Fruit fly (Drosophila melanogaster) whole organism, embryonic: ENCODE measurements around the gene hgo.

ENCODE experiments used
- Bdp1 ChIP-seq: fragments of 200-800 bp; sonication (Bioruptor generic); optimal IDR thresholded peaks from 3 replicates; lab custom pipeline; 2016; ENCODE audit warnings: missing biosample characterization, missing genetic modification characterization
- CG10267 ChIP-seq: fragments of 200-800 bp; sonication (Bioruptor generic); optimal IDR thresholded peaks from 2 replicates; lab custom pipeline; 2018; ENCODE audit warnings: missing biosample characterization, mild to moderate bottlenecking, missing genetic modification characterization, moderate library complexity
- CG10274 ChIP-seq: fragments of 200-800 bp; sonication (Bioruptor generic); optimal IDR thresholded peaks from 3 replicates; lab custom pipeline; 2017; ENCODE audit warnings: missing biosample characterization, mild to moderate bottlenecking, missing genetic modification characterization
- CG11504 ChIP-seq: fragments of 200-800 bp; sonication (Bioruptor generic); optimal IDR thresholded peaks from 3 replicates; lab custom pipeline; 2019; ENCODE audit warnings: missing biosample characterization, mild to moderate bottlenecking, missing genetic modification characterization, moderate library complexity
- CG11723 ChIP-seq: fragments of 200-800 bp; sonication (Bioruptor generic); optimal IDR thresholded peaks from 2 replicates; lab custom pipeline; 2017; ENCODE audit warnings: missing biosample characterization, mild to moderate bottlenecking, missing genetic modification characterization
- CG13296 ChIP-seq: fragments of 200-800 bp; sonication (Bioruptor generic); optimal IDR thresholded peaks from 3 replicates; lab custom pipeline; 2018; ENCODE audit warnings: missing biosample characterization, mild to moderate bottlenecking, missing genetic modification characterization
- CG1832 ChIP-seq: fragments of 200-800 bp; sonication (Bioruptor generic); optimal IDR thresholded peaks from 2 replicates; lab custom pipeline; 2017; ENCODE audit warnings: missing biosample characterization, mild to moderate bottlenecking, missing genetic modification characterization, inconsistent platforms
- CG2129 ChIP-seq: fragments of 200-800 bp; sonication (Bioruptor generic); IDR thresholded peaks from 2 replicates; pipeline ENCODE4 v1.3.6; 2022; ENCODE audit warnings: missing biosample characterization, missing genetic modification characterization; ENCODE audit not compliant: partially characterized antibody
- CG3281 ChIP-seq: fragments of 200-800 bp; sonication (Bioruptor generic); optimal IDR thresholded peaks from 3 replicates; lab custom pipeline; 2017; ENCODE audit warnings: missing biosample characterization, mild to moderate bottlenecking, missing genetic modification characterization
- CG3995 ChIP-seq: fragments of 200-800 bp; sonication (Bioruptor generic); optimal IDR thresholded peaks from 3 replicates; lab custom pipeline; 2016; ENCODE audit warnings: missing biosample characterization, missing genetic modification characterization
- CG4360 ChIP-seq: fragments of 200-800 bp; sonication (Bioruptor generic); IDR thresholded peaks from 2 replicates; pipeline ENCODE4 v1.3.6; 2022; ENCODE audit warnings: missing biosample characterization, missing genetic modification characterization
- CG4424 ChIP-seq: fragments of 200-800 bp; sonication (Bioruptor generic); optimal IDR thresholded peaks from 3 replicates; lab custom pipeline; 2016; ENCODE audit warnings: missing biosample characterization, missing genetic modification characterization
- CG4730 ChIP-seq: fragments of 200-800 bp; sonication (Bioruptor generic); IDR thresholded peaks from 2 replicates; pipeline ENCODE4 v1.3.6; 2022; ENCODE audit warnings: missing biosample characterization, missing genetic modification characterization
- CG7271 ChIP-seq: fragments of 200-800 bp; sonication (Bioruptor generic); optimal IDR thresholded peaks from 2 replicates; lab custom pipeline; 2018; ENCODE audit warnings: missing biosample characterization, mild to moderate bottlenecking, missing genetic modification characterization, moderate library complexity
- CG7357 ChIP-seq: fragments of 200-800 bp; sonication (Bioruptor generic); IDR thresholded peaks from 3 replicates; pipeline ENCODE4 v1.3.6; 2022; ENCODE audit warnings: missing biosample characterization, missing genetic modification characterization
- CG7928 ChIP-seq: fragments of 200-800 bp; sonication (Bioruptor generic); optimal IDR thresholded peaks from 2 replicates; lab custom pipeline; 2017; ENCODE audit warnings: missing biosample characterization, mild to moderate bottlenecking, missing genetic modification characterization
- CG7963 ChIP-seq: fragments of 200-800 bp; sonication (Bioruptor generic); IDR thresholded peaks from 3 replicates; pipeline ENCODE4 v1.3.6; 2022; ENCODE audit warnings: missing biosample characterization, missing genetic modification characterization; ENCODE audit not compliant: partially characterized antibody
- CG9797 ChIP-seq: fragments of 200-800 bp; sonication (Bioruptor generic); optimal IDR thresholded peaks from 3 replicates; lab custom pipeline; 2018; ENCODE audit warnings: missing biosample characterization, mild to moderate bottlenecking, missing genetic modification characterization
- CkIIα-i1 ChIP-seq: fragments of 200-800 bp; sonication (Bioruptor generic); IDR thresholded peaks from 2 replicates; pipeline ENCODE4 v1.3.6; 2022; ENCODE audit warnings: missing biosample characterization, missing genetic modification characterization
- H2.0 ChIP-seq: fragments of 200-800 bp; sonication (Bioruptor generic); IDR thresholded peaks from 2 replicates; pipeline ENCODE4 v1.3.6; 2022; ENCODE audit warnings: missing biosample characterization, missing genetic modification characterization
- Jarid2 ChIP-seq: fragments of 200-800 bp; sonication (Bioruptor generic); optimal IDR thresholded peaks from 3 replicates; lab custom pipeline; 2017; ENCODE audit warnings: mild to moderate bottlenecking, missing biosample characterization, missing genetic modification reagents, missing genetic modification characterization
- Med ChIP-seq: fragments of 200-800 bp; sonication (Bioruptor generic); peaks from one replicate; lab custom pipeline; 2016; ENCODE audit warnings: missing biosample characterization, missing genetic modification characterization, mild to moderate bottlenecking, inconsistent platforms, moderate library complexity
- Meics ChIP-seq: fragments of 200-800 bp; sonication (Bioruptor generic); optimal IDR thresholded peaks from 2 replicates; lab custom pipeline; 2017; ENCODE audit warnings: missing biosample characterization, mild to moderate bottlenecking, missing genetic modification characterization
- Mes4 ChIP-seq: fragments of 200-800 bp; sonication (Bioruptor generic); optimal IDR thresholded peaks from 2 replicates; lab custom pipeline; 2016; ENCODE audit warnings: missing biosample characterization, missing genetic modification characterization
- Nf-YB ChIP-seq: fragments of 200-800 bp; sonication (Bioruptor generic); optimal IDR thresholded peaks from 3 replicates; lab custom pipeline; 2019; ENCODE audit warnings: missing biosample characterization, mild to moderate bottlenecking, missing genetic modification characterization, moderate library complexity
- Pdp1 ChIP-seq, 2 experiments: fragments of 200-800 bp; sonication (Bioruptor generic); optimal IDR thresholded peaks; 3 replicates each; lab custom pipeline; 2016; ENCODE audit warnings: missing biosample characterization in 2 of 2, missing genetic modification characterization in 2 of 2, mild to moderate bottlenecking in 1 of 2, moderate library complexity in 1 of 2
- Ptx1 ChIP-seq: fragments of 200-800 bp; sonication (Bioruptor generic); IDR thresholded peaks from 2 replicates; pipeline ENCODE4 v1.3.6; 2022; ENCODE audit warnings: missing biosample characterization, missing genetic modification characterization
- Rfx ChIP-seq: fragments of 200-800 bp; sonication (Bioruptor generic); IDR thresholded peaks from 2 replicates; pipeline ENCODE4 v1.3.6; 2022; ENCODE audit warnings: missing biosample characterization, missing genetic modification characterization
- Sry-β ChIP-seq: fragments of 200-800 bp; sonication (Bioruptor generic); optimal IDR thresholded peaks from 2 replicates; lab custom pipeline; 2018; ENCODE audit warnings: missing biosample characterization, mild to moderate bottlenecking, missing genetic modification characterization, moderate library complexity
- Ssrp ChIP-seq: fragments of 200-800 bp; sonication (Bioruptor generic); optimal IDR thresholded peaks from 2 replicates; lab custom pipeline; 2018; ENCODE audit warnings: missing biosample characterization, mild to moderate bottlenecking, missing genetic modification characterization, moderate library complexity
- Xbp1 ChIP-seq: fragments of 200-800 bp; sonication (Bioruptor generic); optimal IDR thresholded peaks from 3 replicates; lab custom pipeline; 2016; ENCODE audit warnings: missing biosample characterization, mild to moderate bottlenecking, missing genetic modification characterization
- YL-1 ChIP-seq: fragments of 200-800 bp; sonication (Bioruptor generic); optimal IDR thresholded peaks from 3 replicates; lab custom pipeline; 2017; ENCODE audit warnings: missing biosample characterization, mild to moderate bottlenecking, missing genetic modification characterization
- ac ChIP-seq: fragments of 200-800 bp; sonication (Bioruptor generic); optimal IDR thresholded peaks from 3 replicates; lab custom pipeline; 2017; ENCODE audit warnings: missing biosample characterization, mild to moderate bottlenecking, missing genetic modification characterization
- amos ChIP-seq: fragments of 200-800 bp; sonication (Bioruptor generic); IDR thresholded peaks from 2 replicates; pipeline ENCODE4 v1.3.6; 2022; ENCODE audit warnings: missing biosample characterization, missing genetic modification characterization; ENCODE audit not compliant: partially characterized antibody
- chinmo ChIP-seq: fragments of 200-800 bp; sonication (Bioruptor generic); IDR thresholded peaks from 4 replicates; pipeline ENCODE4 v1.3.6; 2022; ENCODE audit warnings: missing biosample characterization, missing genetic modification characterization; ENCODE audit not compliant: partially characterized antibody
- chm ChIP-seq: fragments of 200-800 bp; sonication (Bioruptor generic); IDR thresholded peaks from 2 replicates; pipeline ENCODE4 v1.3.6; 2022; ENCODE audit warnings: missing biosample characterization, missing genetic modification characterization
- fd96Cb ChIP-seq: fragments of 200-800 bp; sonication (Bioruptor generic); optimal IDR thresholded peaks from 2 replicates; lab custom pipeline; 2018; ENCODE audit warnings: missing biosample characterization, mild to moderate bottlenecking, missing genetic modification characterization, moderate library complexity
- gem ChIP-seq: fragments of 200-800 bp; sonication (Bioruptor generic); optimal IDR thresholded peaks from 2 replicates; lab custom pipeline; 2019; ENCODE audit warnings: missing biosample characterization, mild to moderate bottlenecking, missing genetic modification characterization, moderate library complexity
- ham ChIP-seq: fragments of 200-800 bp; sonication (Bioruptor generic); IDR thresholded peaks from 2 replicates; pipeline ENCODE4 v1.3.6; 2022; ENCODE audit warnings: missing biosample characterization, missing genetic modification characterization
- hbn ChIP-seq: fragments of 200-800 bp; sonication (Bioruptor generic); IDR thresholded peaks from 2 replicates; pipeline ENCODE4 v1.3.6; 2022; ENCODE audit warnings: missing biosample characterization, missing genetic modification characterization; ENCODE audit not compliant: partially characterized antibody
- klu ChIP-seq: fragments of 200-800 bp; sonication (Bioruptor generic); IDR thresholded peaks from 2 replicates; pipeline ENCODE4 v1.3.6; 2022; ENCODE audit warnings: missing biosample characterization, missing genetic modification characterization
- odd ChIP-seq: fragments of 200-800 bp; sonication (Bioruptor generic); optimal IDR thresholded peaks from 2 replicates; lab custom pipeline; 2017; ENCODE audit warnings: missing biosample characterization, mild to moderate bottlenecking, missing genetic modification characterization
- org-1 ChIP-seq: fragments of 200-800 bp; sonication (Bioruptor generic); optimal IDR thresholded peaks from 2 replicates; lab custom pipeline; 2017; ENCODE audit warnings: missing biosample characterization, missing genetic modification characterization
- pb ChIP-seq: fragments of 200-800 bp; sonication (Bioruptor generic); optimal IDR thresholded peaks from 3 replicates; lab custom pipeline; 2016; ENCODE audit warnings: missing biosample characterization, missing genetic modification characterization
- rib ChIP-seq: fragments of 200-800 bp; sonication (Bioruptor generic); IDR thresholded peaks from 2 replicates; pipeline ENCODE4 v1.3.6; 2022; ENCODE audit warnings: missing biosample characterization, missing genetic modification characterization
- ro ChIP-seq: fragments of 200-800 bp; sonication (Bioruptor generic); IDR thresholded peaks from 2 replicates; pipeline ENCODE4 v1.3.6; 2022; ENCODE audit warnings: missing biosample characterization, missing genetic modification characterization
- wdn ChIP-seq: fragments of 200-800 bp; sonication (Bioruptor generic); IDR thresholded peaks from 2 replicates; pipeline ENCODE4 v1.3.6; 2022; ENCODE audit warnings: missing biosample characterization, missing genetic modification characterization
- zen2 ChIP-seq: fragments of 200-800 bp; sonication (Bioruptor generic); IDR thresholded peaks from 3 replicates; pipeline ENCODE4 v1.3.6; 2022; ENCODE audit warnings: missing biosample characterization, missing genetic modification characterization; ENCODE audit not compliant: partially characterized antibody

Gene hgo

dm6 chr2L:11130151-11131008 is 5.8 kb upstream of the hgo start, which contains the start of the genes RfC38 and CG4751 (continued):
- TF ChIP-seq CG4360 (no peak), Pdp1 (GFP tag; optimal IDR thresholded peaks at IDR 0.05; lab: Kevin White, UChicago) (no peak), ac (GFP tag; lab: Kevin White, UChicago) (no peak), CG7963 (0 out of 3 replicates have a peak, but pooled peaks have one; percentile 35), chinmo (0 out of 4 replicates have a peak, but pooled peaks have one; percentile 57), Mes4 (GFP tag; lab: Kevin White, UChicago) (no peak), CG7271 (tag; lab: Kevin White, UChicago) (no peak), ham (no peak), odd (no peak), Jarid2 (peak; percentile 8), Rfx (GFP tag; lab: Robert Waterston, UW) (no peak; the same call in 1 of the 2 replicates), zen2 (GFP tag; lab: Robert Waterston, UW) (peak; percentile 41; the same call in 1 of the 3 replicates), amos (peak; percentile 65), Bdp1 (no peak), wdn (GFP tag; lab: Robert Waterston, UW) (no peak), pb (GFP tag; lab: Kevin White, UChicago) (peak; percentile 4), CG4730 (GFP tag; lab: Robert Waterston, UW) (no peak), Ptx1 (GFP tag; lab: Robert Waterston, UW) (no peak), CkIIα-i1 (GFP tag; lab: Robert Waterston, UW) (no peak; the same call in 1 of the 2 replicates), org-1 (no peak), H2.0 (GFP tag; lab: Robert Waterston, UW) (no peak), CG3281 (GFP tag; lab: Kevin White, UChicago) (no peak), klu (GFP tag; lab: Robert Waterston, UW) (no peak), CG7928 (no peak), CG2129 (GFP tag; lab: Robert Waterston, UW) (peak; percentile 39; the same call in 1 of the 2 replicates), CG11504 (no peak), Ssrp (tag; lab: Kevin White, UChicago) (no peak), CG10274 (GFP tag; lab: Kevin White, UChicago) (no peak), chm (GFP tag; lab: Robert Waterston, UW) (0 out of 2 replicates have a peak, but pooled peaks have one; percentile 14), YL-1 (GFP tag; lab: Kevin White, UChicago) (peak; percentile 73), CG1832 (GFP tag; lab: Kevin White, UChicago) (no peak), CG10267 (tag; lab: Kevin White, UChicago) (peak; percentile 56), Sry-β (GFP tag; lab: Kevin White, UChicago) (peak; percentile 5), Meics (GFP tag; lab: Kevin White, UChicago) (no peak), Med (GFP tag; lab: Kevin White, UChicago) (peak; percentile 73), rib (0 out of 2 replicates have a peak, but pooled peaks have one; percentile 22), CG3995 (peak; percentile 51), Xbp1 (GFP tag; lab: Kevin White, UChicago) (peak; percentile 22), CG4424 (peak; percentile 15), hbn (GFP tag; lab: Robert Waterston, UW) (peak; percentile 53), Nf-YB (GFP tag; lab: Kevin White, UChicago) (no peak), CG13296 (no peak), CG9797 (GFP tag; lab: Kevin White, UChicago) (peak; percentile 87), CG7357 (GFP tag; lab: Robert Waterston, UW) (no peak), gem (no peak), ro (GFP tag; lab: Robert Waterston, UW) (no peak), CG11723 (GFP tag; lab: Kevin White, UChicago) (no peak), fd96Cb (no peak)
